Worm (Caenorhabditis elegans) whole organism, L4 larva: ENCODE data around the gene nsun-5.

Source experiments
- aly-2 ChIP-seq: sonication (generic microtip); optimal IDR thresholded peaks from 2 replicates; lab custom pipeline; 2018; ENCODE audit warnings: missing biosample characterization, missing genetic modification characterization
- ama-1 ChIP-seq: fragments of 150-350 bp; optimal IDR thresholded peaks from 2 replicates; lab custom pipeline; 2014; ENCODE audit warnings: inconsistent platforms, mixed read lengths
- ceh-20 ChIP-seq: fragments of 200-800 bp; sonication (Bioruptor generic); IDR thresholded peaks from 2 replicates; pipeline ENCODE4 v1.3.6; 2022; ENCODE audit warnings: missing genetic modification reagents, missing genetic modification characterization, missing compliant biosample characterization
- daf-12 ChIP-seq: fragments of 150-350 bp; optimal IDR thresholded peaks from 2 replicates; lab custom pipeline; 2014; ENCODE audit warnings: missing biosample characterization, missing genetic modification reagents, missing genetic modification characterization
- dpl-1 ChIP-seq: fragments of 150-350 bp; optimal IDR thresholded peaks from 2 replicates; lab custom pipeline; 2014; ENCODE audit warnings: missing biosample characterization, missing genetic modification reagents, missing genetic modification characterization
- mdl-1 ChIP-seq, 2 experiments: fragments of 150-350 bp in 1 of 2; sonication (generic microtip) in 1 of 2; optimal IDR thresholded peaks; 2 replicates each; lab custom pipeline; 2014 to 2017; ENCODE audit warnings: missing biosample characterization in 2 of 2, missing genetic modification characterization in 2 of 2
- mdt-29 ChIP-seq: fragments of 200-800 bp; sonication (Bioruptor generic); IDR thresholded peaks from 2 replicates; pipeline ENCODE4 v1.3.6; 2022; ENCODE audit warnings: missing genetic modification reagents, missing genetic modification characterization, missing compliant biosample characterization
- mep-1 ChIP-seq: fragments of 150-350 bp; sonication (generic microtip); optimal IDR thresholded peaks from 3 replicates; lab custom pipeline; 2014; ENCODE audit warnings: missing biosample characterization, missing genetic modification characterization
- ztf-11 ChIP-seq: fragments of 150-350 bp; optimal IDR thresholded peaks from 2 replicates; lab custom pipeline; 2014; ENCODE audit warnings: missing biosample characterization, missing genetic modification characterization

DNA sequence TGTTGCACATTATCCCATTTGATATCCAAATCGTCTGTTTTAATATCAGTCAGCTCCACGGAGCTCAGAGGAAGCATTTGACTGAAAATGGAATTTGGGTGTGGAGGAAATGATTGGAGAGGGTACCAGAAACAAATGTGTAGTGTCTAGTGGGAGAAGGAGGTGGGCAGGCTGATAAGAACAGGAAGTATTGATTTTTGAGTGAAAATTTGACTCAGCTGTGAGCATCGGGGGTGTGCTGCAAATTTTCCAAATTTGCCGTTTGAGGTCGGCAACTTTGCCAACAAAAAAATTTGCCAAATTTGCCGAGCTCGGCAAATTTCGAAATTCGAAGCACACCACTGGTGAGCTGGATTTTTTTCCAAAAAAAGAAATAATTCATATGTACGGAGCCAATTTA lies 11.3 kb upstream of the nsun-5 start, which contains the start of gene Y53F4B.1:
- TF ChIP-seq ama-1 (lab: Kevin White, UChicago) (no peak), mdl-1 (tag; optimal IDR thresholded peaks at IDR 0.05; lab: Kevin White, UChicago) (no peak), mep-1 (no peak), aly-2 (no peak), mdt-29 (GFP tag; lab: Robert Waterston, UW) (no peak), dpl-1 (no peak), ceh-20 (GFP tag; lab: Robert Waterston, UW) (no peak), daf-12 (no peak), ztf-11 (no peak)
